Fruit fly (Drosophila melanogaster) whole organism, prepupa: ENCODE results near the gene CG12730.
A peak's percentile ranks its signal among the peaks of the same experiment; 100 is the strongest.

Experiments
- Blimp-1 ChIP-seq: fragments of 200-800 bp; sonication (Bioruptor generic); optimal IDR thresholded peaks from 3 replicates; lab custom pipeline; 2017; ENCODE audit warnings: missing biosample characterization, missing genetic modification characterization, mild to moderate bottlenecking, moderate library complexity, missing genetic modification reagents
- CG10631 ChIP-seq: fragments of 200-800 bp; sonication (Bioruptor generic); optimal IDR thresholded peaks from 2 replicates; lab custom pipeline; 2016; ENCODE audit warnings: missing biosample characterization, missing genetic modification characterization
- CG10669 ChIP-seq: fragments of 200-800 bp; sonication (Bioruptor generic); optimal IDR thresholded peaks from 3 replicates; lab custom pipeline; 2018; ENCODE audit warnings: missing biosample characterization, mild to moderate bottlenecking, missing genetic modification characterization, moderate library complexity
- CG11294 ChIP-seq: fragments of 200-800 bp; sonication (Bioruptor generic); IDR thresholded peaks from 2 replicates; pipeline ENCODE4 v1.3.6; 2022; ENCODE audit warnings: missing biosample characterization, missing genetic modification characterization
- CG11902 ChIP-seq: fragments of 200-800 bp; sonication (Bioruptor generic); optimal IDR thresholded peaks from 3 replicates; lab custom pipeline; 2016; ENCODE audit warnings: missing biosample characterization, missing genetic modification characterization
- CG15336 ChIP-seq: fragments of 200-800 bp; sonication (Bioruptor generic); IDR thresholded peaks from 2 replicates; pipeline ENCODE4 v1.3.6; 2022; ENCODE audit warnings: missing biosample characterization, missing genetic modification characterization
- CG1621 ChIP-seq: fragments of 200-800 bp; sonication (Bioruptor generic); optimal IDR thresholded peaks from 3 replicates; lab custom pipeline; 2018; ENCODE audit warnings: missing biosample characterization, mild to moderate bottlenecking, missing genetic modification characterization
- CG3032 ChIP-seq: fragments of 200-800 bp; optimal IDR thresholded peaks from 2 replicates; lab custom pipeline; 2019; ENCODE audit warnings: missing biosample characterization, mild to moderate bottlenecking, missing genetic modification characterization, moderate library complexity
- CG31627 ChIP-seq: fragments of 200-800 bp; sonication (Bioruptor generic); optimal IDR thresholded peaks from 3 replicates; lab custom pipeline; 2016; ENCODE audit warnings: missing biosample characterization, missing genetic modification characterization
- CG34406 ChIP-seq: fragments of 200-800 bp; sonication (Bioruptor generic); optimal IDR thresholded peaks from 3 replicates; lab custom pipeline; 2016; ENCODE audit warnings: missing biosample characterization, missing genetic modification characterization
- CG4318 ChIP-seq: fragments of 200-800 bp; sonication (Bioruptor generic); optimal IDR thresholded peaks from 3 replicates; lab custom pipeline; 2017; ENCODE audit warnings: missing biosample characterization, mild to moderate bottlenecking, missing genetic modification characterization
- CG6163 ChIP-seq: fragments of 200-800 bp; sonication (Bioruptor generic); IDR thresholded peaks from 3 replicates; pipeline ENCODE4 v1.3.6; 2022; ENCODE audit warnings: missing biosample characterization, missing genetic modification characterization
- CG6792 ChIP-seq: fragments of 200-800 bp; sonication (Bioruptor generic); optimal IDR thresholded peaks from 3 replicates; lab custom pipeline; 2016; ENCODE audit warnings: missing biosample characterization, missing genetic modification characterization
- CG6808 ChIP-seq: fragments of 200-800 bp; sonication (Bioruptor generic); optimal IDR thresholded peaks from 3 replicates; lab custom pipeline; 2017; ENCODE audit warnings: missing biosample characterization, missing genetic modification characterization, mild to moderate bottlenecking, moderate library complexity, missing genetic modification reagents
- CG6854 ChIP-seq: fragments of 200-800 bp; sonication (Bioruptor generic); optimal IDR thresholded peaks from 2 replicates; lab custom pipeline; 2017; ENCODE audit warnings: missing biosample characterization, mild to moderate bottlenecking, missing genetic modification characterization
- CG8119 ChIP-seq: fragments of 200-800 bp; sonication (Bioruptor generic); IDR thresholded peaks from 3 replicates; pipeline ENCODE4 v1.3.6; 2022; ENCODE audit warnings: missing biosample characterization, missing genetic modification characterization
- CG8319 ChIP-seq: fragments of 200-800 bp; sonication (Bioruptor generic); optimal IDR thresholded peaks from 3 replicates; lab custom pipeline; 2016; ENCODE audit warnings: missing biosample characterization, missing genetic modification characterization
- CG9139 ChIP-seq: fragments of 200-800 bp; sonication (Bioruptor generic); optimal IDR thresholded peaks from 3 replicates; lab custom pipeline; 2017; ENCODE audit warnings: missing biosample characterization, mild to moderate bottlenecking, missing genetic modification characterization
- Eip75B ChIP-seq: fragments of 200-800 bp; sonication (Bioruptor generic); optimal IDR thresholded peaks from 3 replicates; lab custom pipeline; 2016; ENCODE audit warnings: missing biosample characterization, missing genetic modification characterization
- Eip78C ChIP-seq: fragments of 200-800 bp; sonication (Bioruptor generic); peaks from one replicate; lab custom pipeline; 2016; ENCODE audit warnings: missing biosample characterization, missing genetic modification characterization
- Ets21C ChIP-seq: fragments of 200-800 bp; sonication (Bioruptor generic); optimal IDR thresholded peaks from 3 replicates; lab custom pipeline; 2016; ENCODE audit warnings: missing biosample characterization, missing genetic modification characterization
- Ets96B ChIP-seq: fragments of 200-800 bp; optimal IDR thresholded peaks from 2 replicates; lab custom pipeline; 2019; ENCODE audit warnings: missing biosample characterization, mild to moderate bottlenecking, missing genetic modification characterization, moderate library complexity
- Hr38 ChIP-seq: sonication (Bioruptor generic); optimal IDR thresholded peaks from 2 replicates; lab custom pipeline; 2016; ENCODE audit warnings: missing biosample characterization, missing genetic modification characterization
- OdsH ChIP-seq: fragments of 200-800 bp; sonication (Bioruptor generic); optimal IDR thresholded peaks from 3 replicates; lab custom pipeline; 2016; ENCODE audit warnings: missing biosample characterization, missing genetic modification characterization
- Smox ChIP-seq: fragments of 200-800 bp; sonication (Bioruptor generic); optimal IDR thresholded peaks from 3 replicates; lab custom pipeline; 2016; ENCODE audit warnings: missing biosample characterization, missing genetic modification characterization
- Sox14 ChIP-seq: fragments of 200-800 bp; sonication (Bioruptor generic); optimal IDR thresholded peaks from 3 replicates; lab custom pipeline; 2016; ENCODE audit warnings: missing biosample characterization, missing genetic modification characterization
- Sox15 ChIP-seq: fragments of 200-800 bp; sonication (Bioruptor generic); optimal IDR thresholded peaks from 3 replicates; lab custom pipeline; 2016; ENCODE audit warnings: missing biosample characterization, missing genetic modification characterization
- achi ChIP-seq: fragments of 200-800 bp; sonication (Bioruptor generic); optimal IDR thresholded peaks from 3 replicates; lab custom pipeline; 2016; ENCODE audit warnings: missing biosample characterization, missing genetic modification characterization
- acj6 ChIP-seq: fragments of 200-800 bp; sonication (Bioruptor generic); optimal IDR thresholded peaks from 3 replicates; lab custom pipeline; 2016; ENCODE audit warnings: missing biosample characterization, missing genetic modification characterization
- dac ChIP-seq: fragments of 200-800 bp; sonication (Bioruptor generic); optimal IDR thresholded peaks from 2 replicates; lab custom pipeline; 2017; ENCODE audit warnings: missing biosample characterization, mild to moderate bottlenecking, missing genetic modification characterization
- dsx ChIP-seq: fragments of 200-800 bp; optimal IDR thresholded peaks from 3 replicates; lab custom pipeline; 2019; ENCODE audit warnings: missing biosample characterization, mild to moderate bottlenecking, missing genetic modification characterization, moderate library complexity; ENCODE audit not compliant: poor library complexity, severe bottlenecking
- esn ChIP-seq: fragments of 200-800 bp; sonication (Bioruptor generic); optimal IDR thresholded peaks from 2 replicates; lab custom pipeline; 2016; ENCODE audit warnings: missing biosample characterization, mild to moderate bottlenecking, missing genetic modification characterization, moderate library complexity
- fd85E ChIP-seq: fragments of 200-800 bp; sonication (Bioruptor generic); optimal IDR thresholded peaks from 3 replicates; lab custom pipeline; 2016; ENCODE audit warnings: missing biosample characterization, missing genetic modification characterization
- fkh ChIP-seq: fragments of 200-800 bp; sonication (Bioruptor generic); optimal IDR thresholded peaks from 3 replicates; lab custom pipeline; 2017; ENCODE audit warnings: missing biosample characterization, mild to moderate bottlenecking, missing genetic modification characterization, moderate library complexity
- pdm3 ChIP-seq: fragments of 200-800 bp; sonication (Bioruptor generic); optimal IDR thresholded peaks from 3 replicates; lab custom pipeline; 2016; ENCODE audit warnings: missing biosample characterization, missing genetic modification characterization
- spab ChIP-seq: fragments of 200-800 bp; sonication (Bioruptor generic); optimal IDR thresholded peaks from 2 replicates; lab custom pipeline; 2017; ENCODE audit warnings: missing biosample characterization, mild to moderate bottlenecking, missing genetic modification characterization, missing genetic modification reagents
- ss ChIP-seq, 2 experiments: fragments of 200-800 bp; sonication (Bioruptor generic); optimal IDR thresholded peaks; 2 replicates in 1 of 2; 3 replicates in 1 of 2; lab custom pipeline; 2017 to 2018; ENCODE audit warnings: mild to moderate bottlenecking in 2 of 2, missing biosample characterization in 2 of 2, missing genetic modification characterization in 2 of 2, moderate library complexity in 1 of 2
- svp ChIP-seq: fragments of 200-800 bp; sonication (Bioruptor generic); peaks from one replicate; lab custom pipeline; 2016; ENCODE audit warnings: missing biosample characterization, missing genetic modification characterization
- topi ChIP-seq: fragments of 200-800 bp; sonication (Bioruptor generic); optimal IDR thresholded peaks from 3 replicates; lab custom pipeline; 2016; ENCODE audit warnings: missing biosample characterization, missing genetic modification characterization

The CG12730 gene

DNA sequence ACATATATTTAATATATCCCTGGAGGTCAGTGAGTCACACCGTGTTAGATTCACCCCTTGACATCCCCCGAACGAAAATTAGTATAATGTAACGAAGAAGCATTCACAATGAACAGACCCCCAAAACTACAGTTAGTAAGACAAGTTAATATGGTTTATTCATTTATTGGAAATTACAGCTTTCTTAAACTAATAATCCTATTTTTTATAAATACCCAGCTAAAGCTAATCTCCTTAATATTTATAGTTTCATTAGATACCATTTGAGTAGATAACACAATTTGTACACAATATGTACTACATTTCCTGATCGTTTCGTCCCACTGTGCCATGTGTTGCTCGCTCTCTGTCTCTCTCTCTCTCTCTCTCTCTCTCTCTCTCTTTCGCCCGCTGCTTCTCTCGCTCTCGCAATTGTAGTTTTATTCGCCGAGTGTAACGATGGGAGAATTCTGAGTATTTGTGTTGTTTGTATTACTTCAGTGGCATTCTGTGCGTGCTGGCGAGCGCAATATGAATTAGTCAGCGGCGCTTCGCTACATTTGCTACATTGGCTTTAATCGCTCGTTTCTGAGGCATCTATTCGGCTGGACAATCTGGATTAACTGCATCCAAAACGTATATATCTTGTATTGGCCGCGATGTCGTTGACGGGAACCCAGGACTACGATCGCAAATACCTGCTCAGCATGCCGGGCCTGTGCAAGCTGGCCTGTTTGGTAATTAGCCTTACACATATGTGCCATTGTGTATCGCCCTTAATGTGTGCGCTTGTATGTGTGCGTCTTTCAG, 569 bp downstream of the CG12730 start (continued):
- TF ChIP-seq CG10669 (GFP tag; lab: Kevin White, UChicago) (no peak), ss (GFP tag; optimal IDR thresholded peaks at IDR 0.05; lab: Kevin White, UChicago) (peak; percentile 31 to 45), pdm3 (GFP tag; lab: Kevin White, UChicago) (peak; percentile 42), Sox15 (no peak), svp (GFP tag; lab: Kevin White, UChicago) (peak; percentile 83), CG11294 (GFP tag; lab: Robert Waterston, UW) (no peak), Sox14 (GFP tag; lab: Kevin White, UChicago) (peak; percentile 25), acj6 (GFP tag; lab: Kevin White, UChicago) (peak; percentile 42), dsx (peak; percentile 33), Hr38 (GFP tag; lab: Kevin White, UChicago) (no peak), CG1621 (tag; lab: Kevin White, UChicago) (peak; percentile 50), CG15336 (GFP tag; lab: Robert Waterston, UW) (peak; percentile 37; the same call in 1 of the 2 replicates), CG11902 (GFP tag; lab: Kevin White, UChicago) (no peak), CG6808 (GFP tag; lab: Kevin White, UChicago) (no peak), CG9139 (peak; percentile 32), CG8319 (GFP tag; lab: Kevin White, UChicago) (no peak), CG6163 (no peak), topi (GFP tag; lab: Kevin White, UChicago) (peak; percentile 50), Eip75B (GFP tag; lab: Kevin White, UChicago) (peak; percentile 19), Blimp-1 (GFP tag; lab: Kevin White, UChicago) (no peak), OdsH (GFP tag; lab: Kevin White, UChicago) (peak; percentile 51), spab (GFP tag; lab: Kevin White, UChicago) (no peak), fd85E (peak; percentile 59), CG10631 (peak; percentile 37), CG3032 (tag; lab: Kevin White, UChicago) (no peak), CG4318 (GFP tag; lab: Kevin White, UChicago) (peak; percentile 40), CG8119 (0 out of 3 replicates have a peak, but pooled peaks have one; percentile 13), dac (no peak), CG31627 (GFP tag; lab: Kevin White, UChicago) (no peak), CG6854 (GFP tag; lab: Kevin White, UChicago) (peak; percentile 56)

DNA sequence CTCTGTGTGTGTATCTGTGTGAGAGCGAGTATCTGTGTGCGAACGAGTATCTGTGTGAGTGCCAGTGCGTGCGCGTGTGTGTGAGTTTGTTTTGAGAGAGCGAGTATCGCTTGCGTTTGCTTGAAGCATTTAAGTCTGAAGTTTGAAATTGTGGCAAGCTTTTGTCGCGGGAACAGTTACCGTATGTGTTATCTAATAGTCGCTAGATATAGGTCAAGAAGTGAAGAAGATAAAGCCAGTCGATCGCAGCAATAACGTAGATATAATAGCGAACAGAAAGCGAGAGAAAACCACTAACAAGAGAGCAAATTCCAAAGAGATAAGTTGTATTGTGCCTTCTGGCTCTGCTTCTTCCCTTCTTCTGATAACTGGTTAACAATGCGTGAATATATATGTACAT, 1.8 kb downstream of the CG12730 start:
- TF ChIP-seq CG6163 (0 out of 3 replicates have a peak, but pooled peaks have one; percentile 23), Sox14 (GFP tag; lab: Kevin White, UChicago) (no peak), dac (no peak), fkh (GFP tag; lab: Kevin White, UChicago) (no peak), svp (GFP tag; lab: Kevin White, UChicago) (no peak), CG31627 (GFP tag; lab: Kevin White, UChicago) (no peak), CG8319 (GFP tag; lab: Kevin White, UChicago) (no peak), Eip78C (GFP tag; lab: Kevin White, UChicago) (peak; percentile 66), Ets21C (no peak), ss (GFP tag; optimal IDR thresholded peaks at IDR 0.05; lab: Kevin White, UChicago) (peak in 1 of 2 experiments; percentile 25), achi (GFP tag; lab: Kevin White, UChicago) (no peak), spab (GFP tag; lab: Kevin White, UChicago) (no peak), Ets96B (no peak), CG6792 (GFP tag; lab: Kevin White, UChicago) (no peak), CG10669 (GFP tag; lab: Kevin White, UChicago) (no peak), CG6808 (GFP tag; lab: Kevin White, UChicago) (no peak), esn (GFP tag; lab: Kevin White, UChicago) (no peak), Smox (GFP tag; lab: Kevin White, UChicago) (no peak), CG34406 (GFP tag; lab: Kevin White, UChicago) (no peak)
